Worm (Caenorhabditis elegans): ENCODE data around the gene Y38E10A.33.

- TF ChIP-seq tab-1 (GFP tag; IDR thresholded peaks at IDR 0.05) = no peak
- TF ChIP-seq ztf-23 (GFP tag; IDR thresholded peaks at IDR 0.05) = no peak
- no peak for TF ChIP-seq med-1 (GFP tag; optimal IDR thresholded peaks at IDR 0.05; ENCODE audit: insufficient read depth)
- TF ChIP-seq klf-2 (GFP tag; conservative IDR thresholded peaks at IDR 0.05) = no peak
- TF ChIP-seq cog-1 (tag; optimal IDR thresholded peaks at IDR 0.05) = no peak
- no peak for TF ChIP-seq ztf-29 (GFP tag; IDR thresholded peaks at IDR 0.05)
- no peak for TF ChIP-seq flt-1 (GFP tag; IDR thresholded peaks at IDR 0.05)
Observed at ce11 chrII:12658409-12658808, 21.0 kb downstream of the Y38E10A.33 start.
